Worm (Caenorhabditis elegans) whole organism, L4 larva: ENCODE measurements around the gene T05C3.6.

ENCODE experiments used
- D1046.2 ChIP-seq: fragments of 200-800 bp; sonication (Bioruptor generic); IDR thresholded peaks from 2 replicates; pipeline ENCODE4 v1.3.6; 2022; ENCODE audit warnings: missing genetic modification characterization, missing compliant biosample characterization
- F26F4.8 ChIP-seq: fragments of 200-800 bp; sonication (Bioruptor generic); conservative IDR thresholded peaks from 2 replicates; pipeline ENCODE4 v1.3.6; 2022; ENCODE audit warnings: missing genetic modification characterization, missing compliant biosample characterization
- F37D6.2 ChIP-seq: sonication (generic microtip); optimal IDR thresholded peaks from 2 replicates; lab custom pipeline; 2016; ENCODE audit warnings: mild to moderate bottlenecking, missing genetic modification characterization, missing compliant biosample characterization
- F44E2.7 ChIP-seq: fragments of 200-800 bp; sonication (Bioruptor generic); IDR thresholded peaks from 2 replicates; pipeline ENCODE4 v2.1.2; 2022; ENCODE audit warnings: missing genetic modification characterization, missing compliant biosample characterization
- F49E8.2 ChIP-seq: sonication (generic microtip); optimal IDR thresholded peaks from 2 replicates; lab custom pipeline; 2016; ENCODE audit warnings: missing compliant biosample characterization, mild to moderate bottlenecking, missing genetic modification characterization, borderline replicate concordance
- R02D3.7 ChIP-seq: fragments of 150-350 bp; sonication (generic microtip); optimal IDR thresholded peaks from 3 replicates; lab custom pipeline; 2014; ENCODE audit warnings: missing biosample characterization, missing genetic modification characterization
- T26A8.4 ChIP-seq: fragments of 200-800 bp; sonication (Bioruptor generic); IDR thresholded peaks from 2 replicates; pipeline ENCODE4 v1.3.6; 2022; ENCODE audit warnings: missing genetic modification characterization, missing compliant biosample characterization
- Y105C5A.15 ChIP-seq: fragments of 200-800 bp; sonication (Bioruptor generic); IDR thresholded peaks from 2 replicates; pipeline ENCODE4 v1.3.6; 2022; ENCODE audit warnings: missing genetic modification characterization, missing compliant biosample characterization
- Y75B8A.6 ChIP-seq: fragments of 200-800 bp; sonication (Bioruptor generic); IDR thresholded peaks from 2 replicates; pipeline ENCODE4 v1.3.6; 2022; ENCODE audit warnings: missing genetic modification reagents, missing genetic modification characterization, missing compliant biosample characterization
- ZK546.5 ChIP-seq, 2 experiments: sonication (generic microtip); optimal IDR thresholded peaks; 2 replicates each; lab custom pipeline; 2017; ENCODE audit warnings: missing biosample characterization in 2 of 2, missing genetic modification characterization in 2 of 2
- aly-2 ChIP-seq: sonication (generic microtip); optimal IDR thresholded peaks from 2 replicates; lab custom pipeline; 2018; ENCODE audit warnings: missing biosample characterization, missing genetic modification characterization
- ama-1 ChIP-seq: fragments of 150-350 bp; optimal IDR thresholded peaks from 2 replicates; lab custom pipeline; 2014; ENCODE audit warnings: inconsistent platforms, mixed read lengths
- arid-1 ChIP-seq: fragments of 200-800 bp; sonication (Bioruptor generic); conservative IDR thresholded peaks from 2 replicates; pipeline ENCODE4 v1.3.6; 2022; ENCODE audit warnings: missing genetic modification reagents, missing genetic modification characterization, missing compliant biosample characterization
- attf-4 ChIP-seq: sonication (generic microtip); optimal IDR thresholded peaks from 3 replicates; lab custom pipeline; 2017; ENCODE audit warnings: missing biosample characterization, missing genetic modification characterization
- ceh-28 ChIP-seq: fragments of 150-350 bp; optimal IDR thresholded peaks from 2 replicates; lab custom pipeline; 2014; ENCODE audit warnings: missing biosample characterization, missing genetic modification reagents, missing genetic modification characterization
- ceh-32 ChIP-seq: sonication (generic microtip); optimal IDR thresholded peaks from 2 replicates; lab custom pipeline; 2016; ENCODE audit warnings: mild to moderate bottlenecking, missing genetic modification characterization, missing compliant biosample characterization; ENCODE audit not compliant: poor library complexity
- ceh-44 ChIP-seq: fragments of 200-800 bp; sonication (Bioruptor generic); IDR thresholded peaks from 2 replicates; pipeline ENCODE4 v1.3.6; 2022; ENCODE audit warnings: missing genetic modification reagents, missing genetic modification characterization, missing compliant biosample characterization
- ceh-62 ChIP-seq: sonication (generic microtip); optimal IDR thresholded peaks from 2 replicates; lab custom pipeline; 2017; ENCODE audit warnings: missing biosample characterization, missing genetic modification characterization
- ctbp-1 ChIP-seq: fragments of 200-800 bp; sonication (Bioruptor generic); IDR thresholded peaks from 2 replicates; pipeline ENCODE4 v1.3.6; 2022; ENCODE audit warnings: missing genetic modification reagents, missing genetic modification characterization, missing compliant biosample characterization
- daf-16 ChIP-seq, 3 experiments: sonication (generic microtip); optimal IDR thresholded peaks; 2 replicates each; lab custom pipeline; 2016 to 2017; ENCODE audit warnings: missing genetic modification characterization in 3 of 3, missing genetic modification reagents in 3 of 3, mild to moderate bottlenecking in 2 of 3, missing compliant biosample characterization in 2 of 3, missing biosample characterization in 1 of 3, moderate library complexity in 1 of 3
- daf-8 ChIP-seq: fragments of 200-800 bp; sonication (Bioruptor generic); IDR thresholded peaks from 2 replicates; pipeline ENCODE4 v1.3.6; 2022; ENCODE audit warnings: missing genetic modification characterization, missing compliant biosample characterization
- dmd-8 ChIP-seq: fragments of 200-800 bp; sonication (Bioruptor generic); IDR thresholded peaks from 2 replicates; pipeline ENCODE4 v1.3.6; 2022; ENCODE audit warnings: missing genetic modification characterization, missing compliant biosample characterization
- duxl-1 ChIP-seq: sonication (generic microtip); optimal IDR thresholded peaks from 2 replicates; lab custom pipeline; 2016; ENCODE audit warnings: mild to moderate bottlenecking, missing genetic modification characterization, moderate library complexity, missing compliant biosample characterization; ENCODE audit not compliant: poor library complexity
- gei-8 ChIP-seq: fragments of 200-800 bp; sonication (Bioruptor generic); optimal IDR thresholded peaks from 2 replicates; lab custom pipeline; 2018; ENCODE audit warnings: mild to moderate bottlenecking, missing genetic modification characterization, missing compliant biosample characterization
- hlh-11 ChIP-seq: fragments of 200-800 bp; sonication (Bioruptor generic); optimal IDR thresholded peaks from 2 replicates; lab custom pipeline; 2018; ENCODE audit warnings: mild to moderate bottlenecking, missing genetic modification characterization, missing compliant biosample characterization
- hlh-30 ChIP-seq: sonication (generic microtip); optimal IDR thresholded peaks from 2 replicates; lab custom pipeline; 2017; ENCODE audit warnings: antibody characterized with exemption, mild to moderate bottlenecking, missing genetic modification characterization, missing compliant biosample characterization; ENCODE audit not compliant: insufficient read depth
- jun-1 ChIP-seq: fragments of 150-350 bp; optimal IDR thresholded peaks from 2 replicates; lab custom pipeline; 2014; ENCODE audit warnings: missing biosample characterization, missing genetic modification reagents, missing genetic modification characterization
- lin-38 ChIP-seq: fragments of 200-800 bp; sonication (Bioruptor generic); IDR thresholded peaks from 2 replicates; pipeline ENCODE4 v1.3.6; 2022; ENCODE audit warnings: missing genetic modification reagents, missing genetic modification characterization, missing compliant biosample characterization
- lin-39 ChIP-seq: fragments of 150-350 bp; optimal IDR thresholded peaks from 2 replicates; lab custom pipeline; 2014; ENCODE audit warnings: missing biosample characterization, missing genetic modification reagents, missing genetic modification characterization
- madf-5 ChIP-seq, 2 experiments: fragments of 200-800 bp; sonication (Bioruptor generic); IDR thresholded peaks; 2 replicates each; pipeline ENCODE4 v1.3.6; 2022; ENCODE audit warnings: missing compliant biosample characterization in 2 of 2, missing genetic modification characterization in 2 of 2
- mdt-29 ChIP-seq: fragments of 200-800 bp; sonication (Bioruptor generic); IDR thresholded peaks from 2 replicates; pipeline ENCODE4 v1.3.6; 2022; ENCODE audit warnings: missing genetic modification reagents, missing genetic modification characterization, missing compliant biosample characterization
- mep-1 ChIP-seq: fragments of 150-350 bp; sonication (generic microtip); optimal IDR thresholded peaks from 3 replicates; lab custom pipeline; 2014; ENCODE audit warnings: missing biosample characterization, missing genetic modification characterization
- mes-2 ChIP-seq: sonication (generic microtip); optimal IDR thresholded peaks from 2 replicates; lab custom pipeline; 2016; ENCODE audit warnings: missing genotype, mild to moderate bottlenecking, missing genetic modification characterization, missing compliant biosample characterization; ENCODE audit not compliant: poor library complexity, severe bottlenecking
- mxl-2 ChIP-seq: fragments of 200-800 bp; sonication (Bioruptor generic); conservative IDR thresholded peaks from 2 replicates; pipeline ENCODE4 v1.3.6; 2022; ENCODE audit warnings: missing genetic modification reagents, missing genetic modification characterization, missing compliant biosample characterization
- nhr-10 ChIP-seq: fragments of 150-350 bp; optimal IDR thresholded peaks from 2 replicates; lab custom pipeline; 2014; ENCODE audit warnings: missing biosample characterization, missing genetic modification characterization
- nhr-102 ChIP-seq: sonication (generic microtip); optimal IDR thresholded peaks from 2 replicates; lab custom pipeline; 2016; ENCODE audit warnings: mild to moderate bottlenecking, missing genetic modification characterization, moderate library complexity, missing compliant biosample characterization
- nhr-11 ChIP-seq: fragments of 150-350 bp; optimal IDR thresholded peaks from 2 replicates; lab custom pipeline; 2014; ENCODE audit warnings: missing biosample characterization, missing genetic modification characterization
- nhr-237 ChIP-seq: sonication (generic microtip); optimal IDR thresholded peaks from 2 replicates; lab custom pipeline; 2017; ENCODE audit warnings: missing biosample characterization, missing genetic modification characterization
- pha-4 ChIP-seq, 2 experiments: fragments of 150-350 bp in 1 of 2; fragments of 200-800 bp in 1 of 2; sonication (Bioruptor generic) in 1 of 2; IDR thresholded peaks in 1 of 2; optimal IDR thresholded peaks in 1 of 2; 2 replicates each; pipeline versions ENCODE4 v1.3.6 to Lab custom; 2014 to 2022; ENCODE audit warnings: missing genetic modification characterization in 2 of 2, missing genetic modification reagents in 2 of 2, missing biosample characterization in 1 of 2, missing compliant biosample characterization in 1 of 2
- php-3 ChIP-seq: fragments of 200-800 bp; sonication (Bioruptor generic); IDR thresholded peaks from 2 replicates; pipeline ENCODE4 v1.3.6; 2022; ENCODE audit warnings: missing genetic modification reagents, missing genetic modification characterization, missing compliant biosample characterization
- pqm-1 ChIP-seq: sonication (generic microtip); optimal IDR thresholded peaks from 2 replicates; lab custom pipeline; 2017; ENCODE audit warnings: missing biosample characterization, missing genetic modification characterization
- sdz-12 ChIP-seq: fragments of 200-800 bp; sonication (Bioruptor generic); optimal IDR thresholded peaks from 2 replicates; lab custom pipeline; 2018; ENCODE audit warnings: mild to moderate bottlenecking, missing genetic modification characterization, missing compliant biosample characterization
- skn-1 ChIP-seq: fragments of 150-350 bp; optimal IDR thresholded peaks from 2 replicates; lab custom pipeline; 2014; ENCODE audit warnings: missing biosample characterization, missing genetic modification characterization
- spr-3 ChIP-seq: fragments of 200-800 bp; sonication (Bioruptor generic); optimal IDR thresholded peaks from 2 replicates; lab custom pipeline; 2018; ENCODE audit warnings: mild to moderate bottlenecking, missing genetic modification characterization, missing compliant biosample characterization
- unc-39 ChIP-seq: sonication (generic microtip); optimal IDR thresholded peaks from 2 replicates; lab custom pipeline; 2017; ENCODE audit warnings: missing biosample characterization, missing genetic modification characterization
- unc-62 ChIP-seq, 3 experiments: fragments of 150-350 bp in 1 of 3; sonication (generic microtip); optimal IDR thresholded peaks in 2 of 3; peaks in 1 of 3; 1 replicate in 1 of 3; 2 replicates in 2 of 3; lab custom pipeline; 2014 to 2017; ENCODE audit warnings: missing biosample characterization in 3 of 3, missing genetic modification characterization in 3 of 3, missing genetic modification reagents in 3 of 3, missing genotype in 1 of 3
- zfp-2 ChIP-seq: sonication (generic microtip); optimal IDR thresholded peaks from 2 replicates; lab custom pipeline; 2016; ENCODE audit warnings: mild to moderate bottlenecking, missing genetic modification characterization, missing compliant biosample characterization
- zip-11 ChIP-seq: fragments of 200-800 bp; sonication (Bioruptor generic); IDR thresholded peaks from 2 replicates; pipeline ENCODE4 v1.3.6; 2022; ENCODE audit warnings: missing genetic modification characterization, missing compliant biosample characterization
- ztf-7 ChIP-seq: fragments of 150-350 bp; optimal IDR thresholded peaks from 2 replicates; lab custom pipeline; 2014; ENCODE audit warnings: missing biosample characterization, missing genetic modification characterization

T05C3.6 gene

ce11 chrV:5504807-5505442 lies 14.7 kb downstream of the T05C3.6 start, which contains the start of the genes dnj-19 and nhr-47 (continued):
- no peak for TF ChIP-seq ceh-44 (GFP tag; lab: Robert Waterston, UW)
- TF ChIP-seq nhr-102 (tag; lab: Kevin White, UChicago): peak; percentile 95
- no peak for TF ChIP-seq Y75B8A.6 (GFP tag; lab: Robert Waterston, UW)
- no peak for TF ChIP-seq F26F4.8
- no peak for TF ChIP-seq R02D3.7
- no peak for TF ChIP-seq skn-1
- peak in 1 of 2 experiments; percentile 98 for TF ChIP-seq unc-62 (GFP tag; optimal IDR thresholded peaks at IDR 0.05 in 1 of 2; lab: Kevin White, UChicago)
- TF ChIP-seq unc-62 (tag; optimal IDR thresholded peaks at IDR 0.05; lab: Kevin White, UChicago): no peak
- TF ChIP-seq zip-11: no peak
- no peak for TF ChIP-seq daf-8
- TF ChIP-seq duxl-1: peak; percentile 82
- peak; percentile 90 for TF ChIP-seq spr-3 (GFP tag; lab: Kevin White, UChicago)
- no peak for TF ChIP-seq Y105C5A.15 (GFP tag; lab: Robert Waterston, UW)
- TF ChIP-seq mes-2: peak; percentile 90
- peak; percentile 64; the same call in 1 of the 2 replicates for TF ChIP-seq dmd-8 (GFP tag; lab: Robert Waterston, UW)
- TF ChIP-seq lin-38 (GFP tag; lab: Robert Waterston, UW): peak; percentile 91
- TF ChIP-seq pha-4 (GFP tag; IDR thresholded peaks at IDR 0.05; lab: Robert Waterston, UW): peak; percentile 84
- no peak for TF ChIP-seq pha-4 (tag; optimal IDR thresholded peaks at IDR 0.05; lab: Kevin White, UChicago)
- TF ChIP-seq ceh-32 (tag; lab: Kevin White, UChicago): no peak
- no peak for TF ChIP-seq D1046.2
- no peak for TF ChIP-seq lin-39 (tag; lab: Kevin White, UChicago)
- peak in 1 of 2 experiments; percentile 66 for TF ChIP-seq daf-16 (GFP tag; optimal IDR thresholded peaks at IDR 0.05; lab: Kevin White, UChicago)
- peak; percentile 73 for TF ChIP-seq daf-16 (tag; optimal IDR thresholded peaks at IDR 0.05; lab: Kevin White, UChicago)
- TF ChIP-seq arid-1 (GFP tag; lab: Robert Waterston, UW): peak; percentile 81
- TF ChIP-seq hlh-30 (tag; lab: Kevin White, UChicago): peak; percentile 83
- peak; percentile 75 for TF ChIP-seq mdt-29 (GFP tag; lab: Robert Waterston, UW)
- no peak for TF ChIP-seq ceh-28 (tag; lab: Kevin White, UChicago)
- no peak for TF ChIP-seq aly-2 (tag; lab: Kevin White, UChicago)
- peak; percentile 18 for TF ChIP-seq zfp-2 (tag; lab: Kevin White, UChicago)
- no peak for TF ChIP-seq sdz-12
- peak; percentile 96 for TF ChIP-seq T26A8.4 (GFP tag; lab: Robert Waterston, UW)
- no peak for TF ChIP-seq ZK546.5 (tag; optimal IDR thresholded peaks at IDR 0.05; lab: Kevin White, UChicago)
- TF ChIP-seq php-3 (GFP tag; lab: Robert Waterston, UW): peak; percentile 71; the same call in 1 of the 2 replicates
- no peak for TF ChIP-seq nhr-237 (tag; lab: Kevin White, UChicago)
- peak; percentile 48 for TF ChIP-seq F49E8.2 (tag; lab: Kevin White, UChicago)
- TF ChIP-seq jun-1 (tag; lab: Kevin White, UChicago): peak; percentile 67
- peak; percentile 92 for TF ChIP-seq mep-1 (tag; lab: Kevin White, UChicago)
- TF ChIP-seq ama-1 (lab: Kevin White, UChicago): peak; percentile 49
- TF ChIP-seq F44E2.7 (GFP tag; lab: Robert Waterston, UW): no peak
- peak; percentile 93 for TF ChIP-seq hlh-11 (tag; lab: Kevin White, UChicago)
- TF ChIP-seq madf-5 (GFP tag; IDR thresholded peaks at IDR 0.05; lab: Robert Waterston, UW): no peak
- no peak for TF ChIP-seq unc-39 (tag; lab: Kevin White, UChicago)
- no peak for TF ChIP-seq mxl-2
- no peak for TF ChIP-seq pqm-1 (tag; lab: Kevin White, UChicago)
- TF ChIP-seq attf-4 (tag; lab: Kevin White, UChicago): no peak
- TF ChIP-seq ctbp-1 (GFP tag; lab: Robert Waterston, UW): peak; percentile 93
- TF ChIP-seq gei-8 (GFP tag; lab: Kevin White, UChicago): peak; percentile 40
- TF ChIP-seq ceh-62: no peak
- TF ChIP-seq nhr-10 (tag; lab: Kevin White, UChicago): no peak
- TF ChIP-seq nhr-11 (tag; lab: Kevin White, UChicago): peak; percentile 83
- TF ChIP-seq F37D6.2 (tag; lab: Kevin White, UChicago): peak; percentile 91
- TF ChIP-seq ztf-7 (tag; lab: Kevin White, UChicago): peak; percentile 81
